Worm (Caenorhabditis elegans) whole organism, L1 larva: ENCODE data around the gene F58A3.4.

ENCODE experiments used
- C04F5.9 ChIP-seq: sonication (generic microtip); optimal IDR thresholded peaks from 2 replicates; lab custom pipeline; 2016; ENCODE audit warnings: missing genetic modification characterization, missing compliant biosample characterization
- ama-1 ChIP-seq: fragments of 150-350 bp; optimal IDR thresholded peaks from 2 replicates; lab custom pipeline; 2014
- ces-1 ChIP-seq: fragments of 150-350 bp; optimal IDR thresholded peaks from 2 replicates; lab custom pipeline; 2014; ENCODE audit warnings: missing biosample characterization, missing genetic modification reagents, missing genetic modification characterization
- ets-5 ChIP-seq: fragments of 200-800 bp; sonication (Bioruptor generic); IDR thresholded peaks from 2 replicates; pipeline ENCODE4 v1.3.6; 2022; ENCODE audit warnings: missing genetic modification characterization, missing compliant biosample characterization
- lin-13 ChIP-seq: fragments of 150-350 bp; optimal IDR thresholded peaks from 2 replicates; lab custom pipeline; 2014; ENCODE audit warnings: missing biosample characterization, missing genetic modification reagents, missing genetic modification characterization
- nhr-237 ChIP-seq: fragments of 150-350 bp; optimal IDR thresholded peaks from 2 replicates; lab custom pipeline; 2014; ENCODE audit warnings: missing biosample characterization, missing genetic modification characterization
- nhr-28 ChIP-seq: fragments of 150-350 bp; optimal IDR thresholded peaks from 2 replicates; lab custom pipeline; 2014; ENCODE audit warnings: missing biosample characterization, missing genetic modification characterization
- nhr-77 ChIP-seq: fragments of 150-350 bp; optimal IDR thresholded peaks from 2 replicates; lab custom pipeline; 2014; ENCODE audit warnings: missing biosample characterization, missing genetic modification characterization
- skn-1 ChIP-seq: fragments of 150-350 bp; optimal IDR thresholded peaks from 2 replicates; lab custom pipeline; 2014; ENCODE audit warnings: missing biosample characterization, missing genetic modification characterization
- snpc-4 ChIP-seq: fragments of 150-350 bp; optimal IDR thresholded peaks from 2 replicates; lab custom pipeline; 2014; ENCODE audit warnings: missing biosample characterization, missing genetic modification characterization
- ztf-11 ChIP-seq, 2 experiments: sonication (generic microtip); optimal IDR thresholded peaks; 2 replicates each; lab custom pipeline; 2016 to 2017; ENCODE audit warnings: missing genetic modification characterization in 2 of 2, missing biosample characterization in 1 of 2, missing compliant biosample characterization in 1 of 2

DNA sequence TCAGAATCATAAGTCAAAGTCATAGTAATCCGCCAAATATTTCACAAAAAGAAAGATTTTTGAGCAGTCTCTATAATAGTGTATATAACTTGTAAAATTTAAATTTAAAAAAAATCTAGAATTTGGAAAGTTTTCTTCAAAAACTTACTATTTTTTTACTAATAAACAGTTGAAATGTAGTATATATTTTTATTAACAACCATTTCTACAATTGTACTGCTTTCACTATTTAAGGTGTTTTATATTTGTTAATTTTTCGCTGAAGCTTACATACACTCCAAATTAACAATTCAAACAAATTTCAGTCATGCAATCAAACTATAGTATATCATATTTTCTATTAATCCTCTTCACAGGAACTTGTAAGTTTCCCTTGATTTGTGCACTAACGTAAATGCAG, 44.2 kb downstream of the F58A3.4 start, which contains the start of gene lge-1:
- TF ChIP-seq snpc-4 (no peak), nhr-77 (tag; lab: Kevin White, UChicago) (no peak), ama-1 (no peak), ets-5 (GFP tag; lab: Robert Waterston, UW) (no peak), C04F5.9 (no peak), nhr-28 (no peak), skn-1 (no peak), ces-1 (GFP tag; lab: Kevin White, UChicago) (no peak), lin-13 (GFP tag; lab: Kevin White, UChicago) (no peak), ztf-11 (tag; optimal IDR thresholded peaks at IDR 0.05; lab: Kevin White, UChicago) (no peak), nhr-237 (tag; lab: Kevin White, UChicago) (no peak)
